Fruit fly (Drosophila melanogaster): Measurements from ENCODE around the gene comt.

comt gene

DNA sequence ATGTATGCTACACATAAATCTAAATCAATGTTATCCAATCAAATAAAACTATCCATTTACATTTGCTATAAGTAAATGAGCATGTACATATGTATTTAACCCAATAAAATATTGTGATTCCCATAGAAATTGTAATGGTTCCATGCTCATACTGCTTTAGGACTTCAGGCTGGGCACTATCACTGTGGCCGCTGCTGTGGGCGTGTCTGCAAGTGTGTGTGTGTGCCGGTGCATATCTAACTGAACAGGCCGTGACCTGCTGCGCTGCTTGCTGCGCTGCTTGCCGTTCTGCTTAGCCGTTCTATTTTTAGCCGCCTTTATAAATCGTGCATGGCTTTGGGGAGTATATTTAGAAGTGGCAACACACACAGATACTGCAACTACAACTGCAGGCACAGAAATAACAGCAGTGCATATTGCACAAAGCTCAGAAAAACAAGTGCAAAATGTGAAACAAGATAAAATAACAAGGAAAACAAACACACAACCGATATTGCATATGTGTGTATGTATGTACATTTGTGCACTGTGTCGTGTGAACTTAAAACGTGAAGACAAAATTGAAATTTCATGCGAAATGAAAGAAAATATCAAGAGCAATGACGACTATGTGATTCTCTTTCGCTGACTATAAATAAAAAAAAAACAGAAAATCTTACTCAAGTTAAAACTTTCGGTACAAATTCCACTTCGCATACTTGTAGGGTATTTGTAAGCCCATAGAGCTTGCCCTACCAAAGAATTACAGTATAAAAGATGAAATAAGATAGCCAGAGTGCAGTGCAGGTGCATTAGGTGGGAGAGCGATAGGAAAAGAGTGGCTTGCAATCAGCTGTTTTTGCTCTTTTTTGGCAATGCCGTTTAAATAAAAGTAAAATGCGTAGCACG, 19.0 kb downstream of the comt start (continued):
- peak in 1 of 2 experiments; percentile 39 for TF ChIP-seq Hr51 (GFP tag; optimal IDR thresholded peaks at IDR 0.05)
- 0 out of 2 replicates have a peak, but pooled peaks have one; percentile 11 for TF ChIP-seq NFAT (GFP tag; IDR thresholded peaks at IDR 0.05)
- TF ChIP-seq CG11695 (GFP tag; IDR thresholded peaks at IDR 0.05), result no peak
- TF ChIP-seq CG10267 (tag; optimal IDR thresholded peaks at IDR 0.05), result no peak
- TF ChIP-seq Hsf (GFP tag; optimal IDR thresholded peaks at IDR 0.05), result no peak
- TF ChIP-seq CG12299 (tag; optimal IDR thresholded peaks at IDR 0.05), result no peak
- 0 out of 2 replicates have a peak, but pooled peaks have one; percentile 18 for TF ChIP-seq HLH3B (GFP tag; IDR thresholded peaks at IDR 0.05)
- no peak for TF ChIP-seq CG12769 (tag; optimal IDR thresholded peaks at IDR 0.05)
- TF ChIP-seq crol (GFP tag; IDR thresholded peaks at IDR 0.05), result no peak
- TF ChIP-seq CG16779 (GFP tag; IDR thresholded peaks at IDR 0.05), result no peak
- no peak for TF ChIP-seq CG11456 (GFP tag; IDR thresholded peaks at IDR 0.05)
- no peak for TF ChIP-seq CG10654 (GFP tag; optimal IDR thresholded peaks at IDR 0.05)
- TF ChIP-seq CG6654 (GFP tag; optimal IDR thresholded peaks at IDR 0.05), result no peak
- no peak for TF ChIP-seq CG31441 (GFP tag; IDR thresholded peaks at IDR 0.05)
- TF ChIP-seq Six4 (GFP tag; optimal IDR thresholded peaks at IDR 0.05), result no peak
- TF ChIP-seq phol (tag; optimal IDR thresholded peaks at IDR 0.05), result peak; percentile 32
- TF ChIP-seq CHES-1-like (GFP tag; optimal IDR thresholded peaks at IDR 0.05), result no peak
- no peak for TF ChIP-seq ato (GFP tag; IDR thresholded peaks at IDR 0.05; ENCODE audit: partially characterized antibody)
- no peak for TF ChIP-seq CG12104 (GFP tag; optimal IDR thresholded peaks at IDR 0.05)
- TF ChIP-seq CG34224 (GFP tag; IDR thresholded peaks at IDR 0.05; ENCODE audit: partially characterized antibody), result no peak
- no peak for TF ChIP-seq dm (GFP tag; optimal IDR thresholded peaks at IDR 0.05)
- TF ChIP-seq CG1024 (GFP tag; IDR thresholded peaks at IDR 0.05), result no peak
- no peak for TF ChIP-seq Kr (GFP tag; optimal IDR thresholded peaks at IDR 0.05)
- no peak for TF ChIP-seq D (optimal IDR thresholded peaks at IDR 0.05)
- no peak for TF ChIP-seq D (GFP tag; optimal IDR thresholded peaks at IDR 0.05)
- TF ChIP-seq CG17612 (GFP tag; IDR thresholded peaks at IDR 0.05), result no peak
- TF ChIP-seq her (GFP tag; optimal IDR thresholded peaks at IDR 0.05), result no peak
- TF ChIP-seq lmd (GFP tag; IDR thresholded peaks at IDR 0.05), result 0 out of 2 replicates have a peak, but pooled peaks have one; percentile 6
- TF ChIP-seq slou (GFP tag; optimal IDR thresholded peaks at IDR 0.05), result no peak
- no peak for TF ChIP-seq CG9215 (GFP tag; IDR thresholded peaks at IDR 0.05)
- TF ChIP-seq CG10565 (GFP tag; optimal IDR thresholded peaks at IDR 0.05), result no peak
- TF ChIP-seq ro (GFP tag; IDR thresholded peaks at IDR 0.05), result no peak
- peak; percentile 34 for TF ChIP-seq lbe (GFP tag; optimal IDR thresholded peaks at IDR 0.05)
- peak in 1 of 2 experiments; percentile 58 for TF ChIP-seq Hr78 (GFP tag; optimal IDR thresholded peaks at IDR 0.05)
- no peak for TF ChIP-seq sc (optimal IDR thresholded peaks at IDR 0.05)
- no peak for TF ChIP-seq sc (GFP tag; optimal IDR thresholded peaks at IDR 0.05)
- no peak for TF ChIP-seq ham (GFP tag; IDR thresholded peaks at IDR 0.05)
- TF ChIP-seq CG30431 (GFP tag; optimal IDR thresholded peaks at IDR 0.05), result no peak
- TF ChIP-seq Sox102F (GFP tag; optimal IDR thresholded peaks at IDR 0.05), result no peak
- no peak for TF ChIP-seq Dip2 (GFP tag; IDR thresholded peaks at IDR 0.05)
- no peak; the same call in 2 of the 3 replicates for TF ChIP-seq CG7963 (GFP tag; IDR thresholded peaks at IDR 0.05; ENCODE audit: partially characterized antibody)
- TF ChIP-seq toy (GFP tag; IDR thresholded peaks at IDR 0.05), result no peak
- no peak for TF ChIP-seq ind (GFP tag; optimal IDR thresholded peaks at IDR 0.05)
- no peak for TF ChIP-seq CG18599 (GFP tag; optimal IDR thresholded peaks at IDR 0.05)
- peak; percentile 31 for TF ChIP-seq CG17359 (tag; optimal IDR thresholded peaks at IDR 0.05)
- TF ChIP-seq hb (GFP tag; IDR thresholded peaks at IDR 0.05; ENCODE audit: partially characterized antibody), result no peak
- no peak for TF ChIP-seq jing (GFP tag; optimal IDR thresholded peaks at IDR 0.05)
- TF ChIP-seq CG31365 (tag; optimal IDR thresholded peaks at IDR 0.05), result peak; percentile 95
- peak; percentile 32 for TF ChIP-seq D19B (GFP tag; optimal IDR thresholded peaks at IDR 0.05)
